Worm (Caenorhabditis elegans): ENCODE measurements around the gene btb-11.
A peak's percentile ranks its signal among the peaks of the same experiment; 100 is the strongest.
"Not testable (repeated sequence)": the region's sequence is repeated elsewhere in the genome, so short reads cannot be mapped to it uniquely, and the experiment has no call there.

The btb-11 gene

DNA sequence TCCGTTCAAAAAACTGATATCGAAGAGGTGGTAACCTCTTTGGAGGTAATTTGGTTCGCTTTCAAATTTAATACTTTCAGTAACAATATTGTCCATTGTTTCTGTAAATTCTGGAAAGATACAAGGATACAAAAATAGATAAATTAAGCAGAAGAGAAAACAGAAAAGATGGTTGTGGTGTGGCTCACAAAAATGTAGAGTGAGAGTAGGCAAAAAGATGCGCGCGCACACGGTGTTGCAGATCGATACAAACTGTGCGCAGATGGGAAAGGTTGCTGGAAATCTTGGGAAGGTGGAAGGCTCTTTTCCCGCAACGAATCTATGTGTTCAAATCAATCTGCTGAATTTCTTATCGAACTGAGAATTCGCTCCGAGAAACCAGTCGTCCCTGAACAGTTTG lies at the start of gene btb-11:
btb-11 (minus strand) TSS at position 101 of the 400 bp plus-strand sequence.
- not testable (repeated sequence) for TF ChIP-seq fkh-4 (tag; optimal IDR thresholded peaks at IDR 0.05; ENCODE audit: borderline replicate concordance); xbp-1 (tag; optimal IDR thresholded peaks at IDR 0.05); ceh-8 (GFP tag; optimal IDR thresholded peaks at IDR 0.05)

DNA sequence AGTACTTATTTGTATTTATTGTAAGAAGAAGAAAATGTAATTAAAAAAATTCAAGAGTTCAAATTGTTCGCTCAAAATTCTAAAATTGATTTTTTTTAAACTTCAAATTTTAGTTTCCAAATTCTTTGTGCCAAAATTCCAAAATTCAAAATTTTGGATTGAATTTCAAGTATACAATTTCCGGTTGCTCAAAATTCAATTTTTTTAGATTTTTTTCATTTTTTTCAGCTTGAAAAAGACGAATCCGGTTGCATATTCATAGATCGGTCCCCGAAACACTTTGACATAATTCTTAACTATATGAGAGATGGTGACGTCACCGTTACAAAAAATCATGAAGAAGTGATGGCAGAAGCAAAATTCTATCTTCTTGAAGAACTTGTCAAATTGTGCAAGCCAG lies 47.5 kb upstream of the btb-11 start, which contains the start of gene K02E7.4:
K02E7.4 (plus strand) TSS at position 301 of the 400 bp plus-strand sequence.
- no peak for TF ChIP-seq jun-1 (tag; optimal IDR thresholded peaks at IDR 0.05)
- no peak for TF ChIP-seq nhr-28 (tag; optimal IDR thresholded peaks at IDR 0.05)
- TF ChIP-seq ceh-63 (GFP tag; optimal IDR thresholded peaks at IDR 0.05): no peak
- no peak for TF ChIP-seq grh-1 (GFP tag; IDR thresholded peaks at IDR 0.05)
- no peak for TF ChIP-seq unc-130 (tag; optimal IDR thresholded peaks at IDR 0.05)
- no peak for TF ChIP-seq nhr-11 (tag; optimal IDR thresholded peaks at IDR 0.05)
- TF ChIP-seq aly-2 (tag; optimal IDR thresholded peaks at IDR 0.05): no peak
- no peak for TF ChIP-seq C34B4.2 (tag; optimal IDR thresholded peaks at IDR 0.05)
- TF ChIP-seq ztf-4 (tag; optimal IDR thresholded peaks at IDR 0.05): no peak
- no peak for TF ChIP-seq unc-62 (GFP tag; optimal IDR thresholded peaks at IDR 0.05)
- no peak for TF ChIP-seq lsy-2 (tag; optimal IDR thresholded peaks at IDR 0.05)

ce11 chrII:1071432-1071831 lies 46.8 kb upstream of the btb-11 start:
- TF ChIP-seq ceh-88 (GFP tag; IDR thresholded peaks at IDR 0.05) (no peak), efl-1 (optimal IDR thresholded peaks at IDR 0.05) (peak in 1 of 2 experiments; percentile 6), efl-1 (GFP tag; optimal IDR thresholded peaks at IDR 0.05 in 1 of 2) (no peak), lsy-2 (tag; optimal IDR thresholded peaks at IDR 0.05) (peak in 1 of 2 experiments; percentile 63)

DNA sequence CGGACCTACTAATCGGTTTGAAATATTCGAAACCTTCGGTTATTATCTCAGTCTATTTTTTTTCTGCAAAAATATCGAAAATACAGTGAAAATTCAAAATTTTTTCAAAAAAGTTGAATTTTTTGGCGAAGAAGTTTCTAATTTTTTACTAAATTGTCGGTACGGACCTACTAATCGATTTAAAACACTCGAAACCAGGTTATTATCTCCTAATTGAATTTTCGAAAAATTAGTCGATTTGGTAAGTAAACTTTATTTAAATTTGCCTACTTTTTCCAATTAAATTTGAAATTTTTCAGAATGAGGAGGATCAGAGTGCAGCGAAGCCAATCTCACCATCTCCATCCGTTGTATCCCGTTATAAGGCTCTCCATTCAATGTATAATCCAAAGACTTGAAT lies 46.3 kb upstream of the btb-11 start, which contains the start of gene K02E7.12:
K02E7.12 (plus strand) TSS at position 301 of the 400 bp plus-strand sequence.
- TF ChIP-seq nhr-237 (tag; optimal IDR thresholded peaks at IDR 0.05) (no peak), lin-15B (tag; optimal IDR thresholded peaks at IDR 0.05) (no peak), rnt-1 (tag; optimal IDR thresholded peaks at IDR 0.05) (no peak), ceh-88 (GFP tag; IDR thresholded peaks at IDR 0.05) (no peak)

ce11 chrII:1066907-1067306 lies 42.3 kb upstream of the btb-11 start, which contains the start of gene K02E7.10:
Gene K02E7.10 (minus strand): TSS chrII:1067007.
- TF ChIP-seq aly-2 (tag; optimal IDR thresholded peaks at IDR 0.05) (no peak), zip-4 (GFP tag; optimal IDR thresholded peaks at IDR 0.05) (no peak), hlh-4 (tag; optimal IDR thresholded peaks at IDR 0.05) (no peak), mep-1 (tag; optimal IDR thresholded peaks at IDR 0.05) (no peak), nhr-47 (tag; optimal IDR thresholded peaks at IDR 0.05) (no peak), dpl-1 (GFP tag; optimal IDR thresholded peaks at IDR 0.05) (no peak), nhr-28 (tag; optimal IDR thresholded peaks at IDR 0.05) (no peak), sox-4 (tag; optimal IDR thresholded peaks at IDR 0.05) (no peak)

- TF ChIP-seq fkh-4 (tag; optimal IDR thresholded peaks at IDR 0.05; ENCODE audit: borderline replicate concordance) (no peak), mep-1 (tag; optimal IDR thresholded peaks at IDR 0.05) (no peak), aha-1 (tag; optimal IDR thresholded peaks at IDR 0.05) (no peak), rnt-1 (tag; optimal IDR thresholded peaks at IDR 0.05) (no peak), lin-35 (GFP tag; optimal IDR thresholded peaks at IDR 0.05) (no peak), snu-23 (GFP tag; optimal IDR thresholded peaks at IDR 0.05) (no peak), nhr-20 (tag; optimal IDR thresholded peaks at IDR 0.05) (no peak), blmp-1 (tag; optimal IDR thresholded peaks at IDR 0.05) (no peak), unc-98 (GFP tag; IDR thresholded peaks at IDR 0.05) (no peak), nhr-84 (tag; optimal IDR thresholded peaks at IDR 0.05) (no peak), nhr-11 (tag; optimal IDR thresholded peaks at IDR 0.05) (no peak), lir-3 (tag; optimal IDR thresholded peaks at IDR 0.05; ENCODE audit: poor library complexity) (no peak), hlh-17 (GFP tag; optimal IDR thresholded peaks at IDR 0.05; ENCODE audit: borderline replicate concordance) (no peak), dsc-1 (tag; optimal IDR thresholded peaks at IDR 0.05) (no peak), pag-3 (tag; optimal IDR thresholded peaks at IDR 0.05; ENCODE audit: borderline replicate concordance, insufficient read depth) (no peak), isw-1 (GFP tag; IDR thresholded peaks at IDR 0.05) (no peak), nhr-77 (tag; optimal IDR thresholded peaks at IDR 0.05) (no peak), F16B12.6 (tag; optimal IDR thresholded peaks at IDR 0.05) (no peak), mab-9 (GFP tag; IDR thresholded peaks at IDR 0.05) (no peak)
Observed at ce11 chrII:1063926-1064325, 39.3 kb upstream of the btb-11 start.
